Worm (Caenorhabditis elegans) whole organism, young adult: ENCODE data around the gene rcs-1.

Source experiments
- F22D6.2 ChIP-seq: sonication (generic microtip); optimal IDR thresholded peaks from 2 replicates; lab custom pipeline; 2016; ENCODE audit warnings: mild to moderate bottlenecking, missing genetic modification characterization, missing compliant biosample characterization
- F57A8.1 ChIP-seq: fragments of 200-800 bp; sonication (Bioruptor generic); optimal IDR thresholded peaks from 2 replicates; lab custom pipeline; 2018; ENCODE audit warnings: mild to moderate bottlenecking, missing genetic modification characterization, moderate library complexity, missing compliant biosample characterization
- T07F8.4 ChIP-seq: sonication (generic microtip); optimal IDR thresholded peaks from 2 replicates; lab custom pipeline; 2016; ENCODE audit warnings: mild to moderate bottlenecking, missing genetic modification characterization, moderate library complexity, missing compliant biosample characterization
- aptf-3 ChIP-seq: fragments of 200-800 bp; sonication (Bioruptor generic); IDR thresholded peaks from 2 replicates; pipeline ENCODE4 v1.3.6; 2022; ENCODE audit warnings: missing genetic modification characterization, missing compliant biosample characterization
- atf-7 ChIP-seq: sonication (generic microtip); optimal IDR thresholded peaks from 2 replicates; lab custom pipeline; 2017; ENCODE audit warnings: mild to moderate bottlenecking, missing genetic modification characterization, missing compliant biosample characterization
- attf-5 ChIP-seq: fragments of 200-800 bp; sonication (Bioruptor generic); optimal IDR thresholded peaks from 2 replicates; lab custom pipeline; 2018; ENCODE audit warnings: mild to moderate bottlenecking, missing genetic modification characterization, missing compliant biosample characterization
- hlh-26 ChIP-seq: fragments of 200-800 bp; sonication (Bioruptor generic); conservative IDR thresholded peaks from 2 replicates; pipeline ENCODE4 v1.3.6; 2022; ENCODE audit warnings: missing genetic modification reagents, missing genetic modification characterization, missing compliant biosample characterization
- hrde-1 ChIP-seq: sonication (generic microtip); optimal IDR thresholded peaks from 2 replicates; lab custom pipeline; 2016; ENCODE audit warnings: missing genetic modification characterization, mild to moderate bottlenecking, missing compliant biosample characterization, moderate library complexity, missing genotype, missing genetic modification reagents, borderline replicate concordance
- hsf-1 ChIP-seq: fragments of 200-800 bp; sonication (Bioruptor generic); IDR thresholded peaks from 2 replicates; pipeline ENCODE4 v1.3.6; 2022; ENCODE audit warnings: missing genetic modification reagents, missing genetic modification characterization, missing compliant biosample characterization
- let-607 ChIP-seq, 2 experiments: fragments of 200-800 bp in 1 of 2; sonication (Bioruptor generic) in 1 of 2; sonication (generic microtip) in 1 of 2; optimal IDR thresholded peaks; 2 replicates each; lab custom pipeline; 2016 to 2018; ENCODE audit warnings: mild to moderate bottlenecking in 2 of 2, missing compliant biosample characterization in 2 of 2, missing genetic modification characterization in 2 of 2, moderate library complexity in 2 of 2, missing genotype in 1 of 2
- mel-28 ChIP-seq: sonication (generic microtip); optimal IDR thresholded peaks from 2 replicates; lab custom pipeline; 2016; ENCODE audit warnings: borderline replicate concordance, mild to moderate bottlenecking, missing genetic modification characterization, missing compliant biosample characterization
- sdz-38 ChIP-seq: sonication (generic microtip); optimal IDR thresholded peaks from 2 replicates; lab custom pipeline; 2016; ENCODE audit warnings: missing genotype, missing genetic modification characterization, missing compliant biosample characterization
- snpc-4 ChIP-seq, 5 experiments: fragments of 150-350 bp in 1 of 5; sonication (generic microtip) in 4 of 5; optimal IDR thresholded peaks; 2 replicates each; lab custom pipeline; 2014 to 2018; ENCODE audit warnings: missing genetic modification characterization in 5 of 5, missing biosample characterization in 3 of 5, antibody characterized with exemption in 2 of 5, mild to moderate bottlenecking in 2 of 5, missing compliant biosample characterization in 2 of 5, missing genotype in 2 of 5, moderate library complexity in 2 of 5, missing genetic modification reagents in 1 of 5
- tbp1 ChIP-seq: fragments of 200-800 bp; sonication (Bioruptor generic); optimal IDR thresholded peaks from 2 replicates; lab custom pipeline; 2018; ENCODE audit warnings: mild to moderate bottlenecking, missing genetic modification characterization, missing compliant biosample characterization
- ztf-18 ChIP-seq: sonication (generic microtip); optimal IDR thresholded peaks from 2 replicates; lab custom pipeline; 2016; ENCODE audit warnings: missing genotype, mild to moderate bottlenecking, missing genetic modification characterization, missing compliant biosample characterization

rcs-1 gene

ce11 chrX:8784234-8784633, 44.1 kb downstream of the rcs-1 start, which contains the start of gene ZK721.3:
ZK721.3 (plus strand) TSS chrX:8784534.
- TF ChIP-seq hrde-1 (tag; lab: Kevin White, UChicago) = no peak
- TF ChIP-seq sdz-38 (tag; lab: Kevin White, UChicago) = no peak
- TF ChIP-seq atf-7 = no peak
- TF ChIP-seq ztf-18 = no peak
- no peak for TF ChIP-seq F22D6.2 (tag; lab: Kevin White, UChicago)
- no peak for TF ChIP-seq aptf-3 (GFP tag; lab: Robert Waterston, UW)
- TF ChIP-seq hsf-1 (GFP tag; lab: Robert Waterston, UW) = no peak
- TF ChIP-seq hlh-26 = no peak
- no peak for TF ChIP-seq tbp1 (GFP tag; lab: Kevin White, UChicago)
- no peak for TF ChIP-seq attf-5 (GFP tag; lab: Kevin White, UChicago)
- no peak for TF ChIP-seq T07F8.4 (tag; lab: Kevin White, UChicago)
- TF ChIP-seq snpc-4 (GFP tag; optimal IDR thresholded peaks at IDR 0.05; lab: Kevin White, UChicago) = no peak
- TF ChIP-seq snpc-4 (tag; optimal IDR thresholded peaks at IDR 0.05; lab: Kevin White, UChicago) = no peak
- TF ChIP-seq, all 124 proteins: peak for 0

- TF ChIP-seq let-607 (tag; optimal IDR thresholded peaks at IDR 0.05; lab: Kevin White, UChicago) = no peak
- no peak for TF ChIP-seq F57A8.1 (GFP tag; lab: Kevin White, UChicago)
- no peak for TF ChIP-seq mel-28 (tag; lab: Kevin White, UChicago)
Measured at ce11 chrX:8778558-8778957, 49.8 kb downstream of the rcs-1 start, which contains the start of gene ZK721.4. ZK721.4 (plus strand) TSS chrX:8778858.
